Worm (Caenorhabditis elegans) whole organism, L1 larva: ENCODE measurements around the gene mlt-9.

Experiments
- C04F5.9 ChIP-seq: sonication (generic microtip); optimal IDR thresholded peaks from 2 replicates; lab custom pipeline; 2016; ENCODE audit warnings: missing genetic modification characterization, missing compliant biosample characterization
- C34B4.2 ChIP-seq: sonication (generic microtip); optimal IDR thresholded peaks from 2 replicates; lab custom pipeline; 2017; ENCODE audit warnings: mild to moderate bottlenecking, missing genetic modification characterization, missing compliant biosample characterization
- Y116A8C.19 ChIP-seq: sonication (generic microtip); optimal IDR thresholded peaks from 2 replicates; lab custom pipeline; 2016; ENCODE audit warnings: missing compliant biosample characterization, missing genetic modification characterization, borderline replicate concordance
- aha-1 ChIP-seq: fragments of 150-350 bp; optimal IDR thresholded peaks from 2 replicates; lab custom pipeline; 2014; ENCODE audit warnings: missing biosample characterization, missing genetic modification characterization
- alr-1 ChIP-seq: fragments of 200-800 bp; sonication (Bioruptor generic); optimal IDR thresholded peaks from 2 replicates; lab custom pipeline; 2018; ENCODE audit warnings: borderline replicate concordance, mild to moderate bottlenecking, missing genetic modification characterization, missing compliant biosample characterization
- aly-2 ChIP-seq: fragments of 150-350 bp; optimal IDR thresholded peaks from 2 replicates; lab custom pipeline; 2014; ENCODE audit warnings: missing biosample characterization, missing genetic modification characterization
- ama-1 ChIP-seq: fragments of 150-350 bp; optimal IDR thresholded peaks from 2 replicates; lab custom pipeline; 2014
- ceh-63 ChIP-seq: fragments of 200-800 bp; sonication (Bioruptor generic); optimal IDR thresholded peaks from 2 replicates; lab custom pipeline; 2018; ENCODE audit warnings: mild to moderate bottlenecking, missing genetic modification characterization, missing compliant biosample characterization
- ceh-8 ChIP-seq: fragments of 200-800 bp; sonication (Bioruptor generic); optimal IDR thresholded peaks from 2 replicates; lab custom pipeline; 2018; ENCODE audit warnings: mild to moderate bottlenecking, missing genetic modification characterization, moderate library complexity, missing compliant biosample characterization
- ceh-82 ChIP-seq, 3 experiments: fragments of 150-350 bp in 1 of 3; sonication (generic microtip) in 2 of 3; optimal IDR thresholded peaks; 2 replicates each; lab custom pipeline; 2014 to 2017; ENCODE audit warnings: missing biosample characterization in 3 of 3, missing genetic modification characterization in 3 of 3
- ceh-88 ChIP-seq: fragments of 200-800 bp; sonication (Bioruptor generic); IDR thresholded peaks from 2 replicates; pipeline ENCODE4 v1.3.6; 2022; ENCODE audit warnings: missing genetic modification characterization, missing compliant biosample characterization
- ceh-90 ChIP-seq: sonication (generic microtip); optimal IDR thresholded peaks from 2 replicates; lab custom pipeline; 2016; ENCODE audit warnings: missing genetic modification characterization, missing compliant biosample characterization
- dpl-1 ChIP-seq, 3 experiments: fragments of 150-350 bp in 2 of 3; sonication (generic microtip) in 1 of 3; optimal IDR thresholded peaks; 2 replicates each; lab custom pipeline; 2014 to 2017; ENCODE audit warnings: missing biosample characterization in 3 of 3, missing genetic modification characterization in 3 of 3, missing genetic modification reagents in 3 of 3
- dsc-1 ChIP-seq: sonication (generic microtip); optimal IDR thresholded peaks from 2 replicates; lab custom pipeline; 2016; ENCODE audit warnings: mild to moderate bottlenecking, missing genetic modification characterization, missing compliant biosample characterization
- efl-1 ChIP-seq, 4 experiments: fragments of 150-350 bp; optimal IDR thresholded peaks in 3 of 4; peaks in 1 of 4; 1 replicate in 1 of 4; 2 replicates in 3 of 4; lab custom pipeline; 2014; ENCODE audit warnings: missing biosample characterization in 2 of 4, missing genetic modification characterization in 2 of 4, missing genetic modification reagents in 2 of 4
- egl-27 ChIP-seq, 2 experiments: fragments of 150-350 bp in 1 of 2; sonication (generic microtip); optimal IDR thresholded peaks; 3 replicates each; lab custom pipeline; 2017 to 2018; ENCODE audit warnings: missing biosample characterization in 2 of 2, missing genetic modification characterization in 2 of 2, missing genetic modification reagents in 2 of 2
- elt-2 ChIP-seq: sonication (generic microtip); optimal IDR thresholded peaks from 2 replicates; lab custom pipeline; 2016; ENCODE audit warnings: missing genetic modification characterization, mild to moderate bottlenecking, inconsistent platforms, missing compliant biosample characterization, missing genetic modification reagents
- ets-5 ChIP-seq: fragments of 200-800 bp; sonication (Bioruptor generic); IDR thresholded peaks from 2 replicates; pipeline ENCODE4 v1.3.6; 2022; ENCODE audit warnings: missing genetic modification characterization, missing compliant biosample characterization
- fos-1 ChIP-seq: fragments of 150-350 bp; optimal IDR thresholded peaks from 2 replicates; lab custom pipeline; 2014; ENCODE audit warnings: missing biosample characterization, missing genetic modification characterization
- grh-1 ChIP-seq: fragments of 200-800 bp; sonication (Bioruptor generic); IDR thresholded peaks from 2 replicates; pipeline ENCODE4 v1.3.6; 2022; ENCODE audit warnings: missing genetic modification reagents, missing genetic modification characterization, missing compliant biosample characterization
- hlh-4 ChIP-seq: sonication (generic microtip); optimal IDR thresholded peaks from 2 replicates; lab custom pipeline; 2016; ENCODE audit warnings: mild to moderate bottlenecking, missing genetic modification characterization, missing compliant biosample characterization
- hpl-2 ChIP-seq: fragments of 150-350 bp; optimal IDR thresholded peaks from 2 replicates; lab custom pipeline; 2014; ENCODE audit warnings: missing biosample characterization, missing genetic modification reagents, missing genetic modification characterization
- irx-1 ChIP-seq: sonication (generic microtip); optimal IDR thresholded peaks from 2 replicates; lab custom pipeline; 2016; ENCODE audit warnings: missing genetic modification characterization, missing compliant biosample characterization
- isw-1 ChIP-seq: fragments of 200-800 bp; sonication (Bioruptor generic); IDR thresholded peaks from 2 replicates; pipeline ENCODE4 v1.3.6; 2022; ENCODE audit warnings: missing genetic modification characterization, missing compliant biosample characterization
- jun-1 ChIP-seq: fragments of 150-350 bp; optimal IDR thresholded peaks from 2 replicates; lab custom pipeline; 2014; ENCODE audit warnings: missing biosample characterization, missing genetic modification reagents, missing genetic modification characterization
- lin-14 ChIP-seq: fragments of 200-800 bp; sonication (Bioruptor generic); optimal IDR thresholded peaks from 2 replicates; lab custom pipeline; 2018; ENCODE audit warnings: mild to moderate bottlenecking, missing genetic modification characterization, moderate library complexity, missing compliant biosample characterization
- lin-15B ChIP-seq: fragments of 150-350 bp; sonication (generic microtip); optimal IDR thresholded peaks from 3 replicates; lab custom pipeline; 2014; ENCODE audit warnings: missing biosample characterization, missing genetic modification characterization
- lin-35 ChIP-seq, 2 experiments: fragments of 150-350 bp; optimal IDR thresholded peaks; 2 replicates each; lab custom pipeline; 2014; ENCODE audit warnings: missing biosample characterization in 2 of 2, missing genetic modification characterization in 2 of 2, missing genetic modification reagents in 2 of 2
- lir-3 ChIP-seq: sonication (generic microtip); optimal IDR thresholded peaks from 2 replicates; lab custom pipeline; 2016; ENCODE audit warnings: mild to moderate bottlenecking, missing genetic modification characterization, moderate library complexity, missing compliant biosample characterization; ENCODE audit not compliant: poor library complexity
- lsy-2 ChIP-seq, 2 experiments: fragments of 150-350 bp; optimal IDR thresholded peaks; 2 replicates each; lab custom pipeline; 2014; ENCODE audit warnings: missing biosample characterization in 2 of 2, missing genetic modification characterization in 2 of 2
- mep-1 ChIP-seq: fragments of 150-350 bp; optimal IDR thresholded peaks from 2 replicates; lab custom pipeline; 2014; ENCODE audit warnings: missing biosample characterization, missing genetic modification characterization
- nhr-11 ChIP-seq: fragments of 150-350 bp; optimal IDR thresholded peaks from 2 replicates; lab custom pipeline; 2014; ENCODE audit warnings: missing biosample characterization, missing genetic modification characterization
- nhr-12 ChIP-seq: sonication (generic microtip); optimal IDR thresholded peaks from 2 replicates; lab custom pipeline; 2017; ENCODE audit warnings: missing biosample characterization, missing genetic modification characterization
- nhr-20 ChIP-seq: sonication (generic microtip); optimal IDR thresholded peaks from 2 replicates; lab custom pipeline; 2016; ENCODE audit warnings: mild to moderate bottlenecking, missing genetic modification characterization, missing compliant biosample characterization
- nhr-237 ChIP-seq: fragments of 150-350 bp; optimal IDR thresholded peaks from 2 replicates; lab custom pipeline; 2014; ENCODE audit warnings: missing biosample characterization, missing genetic modification characterization
- nhr-76 ChIP-seq: sonication (generic microtip); optimal IDR thresholded peaks from 2 replicates; lab custom pipeline; 2017; ENCODE audit warnings: missing biosample characterization, missing genetic modification characterization
- pag-3 ChIP-seq: sonication (generic microtip); optimal IDR thresholded peaks from 2 replicates; lab custom pipeline; 2017; ENCODE audit warnings: missing genetic modification characterization, mild to moderate bottlenecking, missing compliant biosample characterization, antibody characterized with exemption, borderline replicate concordance; ENCODE audit not compliant: insufficient read depth
- pax-3 ChIP-seq: fragments of 200-800 bp; sonication (Bioruptor generic); optimal IDR thresholded peaks from 2 replicates; lab custom pipeline; 2018; ENCODE audit warnings: mild to moderate bottlenecking, missing genetic modification characterization, moderate library complexity, missing compliant biosample characterization
- rnt-1 ChIP-seq: sonication (generic microtip); optimal IDR thresholded peaks from 2 replicates; lab custom pipeline; 2016; ENCODE audit warnings: mild to moderate bottlenecking, missing genetic modification characterization, moderate library complexity, missing compliant biosample characterization
- skn-1 ChIP-seq: fragments of 150-350 bp; optimal IDR thresholded peaks from 2 replicates; lab custom pipeline; 2014; ENCODE audit warnings: missing biosample characterization, missing genetic modification characterization
- snpc-4 ChIP-seq: fragments of 150-350 bp; optimal IDR thresholded peaks from 2 replicates; lab custom pipeline; 2014; ENCODE audit warnings: missing biosample characterization, missing genetic modification characterization
- swsn-7 ChIP-seq: sonication (generic microtip); optimal IDR thresholded peaks from 2 replicates; lab custom pipeline; 2016; ENCODE audit warnings: missing genetic modification characterization, missing compliant biosample characterization
- tbx-2 ChIP-seq: sonication (generic microtip); optimal IDR thresholded peaks from 2 replicates; lab custom pipeline; 2016; ENCODE audit warnings: missing genetic modification characterization, missing compliant biosample characterization
- unc-130 ChIP-seq: fragments of 150-350 bp; optimal IDR thresholded peaks from 2 replicates; lab custom pipeline; 2017; ENCODE audit warnings: missing biosample characterization, missing genetic modification characterization, inconsistent platforms
- unc-30 ChIP-seq: sonication (generic microtip); optimal IDR thresholded peaks from 2 replicates; lab custom pipeline; 2017; ENCODE audit warnings: missing biosample characterization, missing genetic modification characterization
- unc-86 ChIP-seq: sonication (generic microtip); optimal IDR thresholded peaks from 2 replicates; lab custom pipeline; 2016; ENCODE audit warnings: missing genetic modification characterization, missing compliant biosample characterization
- unc-98 ChIP-seq: fragments of 200-800 bp; sonication (Bioruptor generic); IDR thresholded peaks from 2 replicates; pipeline ENCODE4 v1.3.6; 2022; ENCODE audit warnings: missing genetic modification characterization, missing compliant biosample characterization
- xbp-1 ChIP-seq: sonication (generic microtip); optimal IDR thresholded peaks from 2 replicates; lab custom pipeline; 2016; ENCODE audit warnings: missing genetic modification characterization, missing compliant biosample characterization
- zag-1 ChIP-seq: fragments of 150-350 bp; optimal IDR thresholded peaks from 2 replicates; lab custom pipeline; 2014; ENCODE audit warnings: missing biosample characterization, missing genetic modification characterization
- zip-4 ChIP-seq: fragments of 200-800 bp; sonication (Bioruptor generic); optimal IDR thresholded peaks from 2 replicates; lab custom pipeline; 2018; ENCODE audit warnings: mild to moderate bottlenecking, missing genetic modification characterization, moderate library complexity, missing compliant biosample characterization
- ztf-4 ChIP-seq: fragments of 150-350 bp; optimal IDR thresholded peaks from 2 replicates; lab custom pipeline; 2014; ENCODE audit warnings: missing biosample characterization, missing genetic modification characterization

Gene mlt-9

ce11 chrX:15072877-15073276 is 34.7 kb downstream of the mlt-9 start (continued):
- TF ChIP-seq pax-3 (tag; lab: Kevin White, UChicago), result no peak
- peak; percentile 28 for TF ChIP-seq unc-130 (tag; lab: Kevin White, UChicago)
- peak; percentile 81 for TF ChIP-seq nhr-20
- TF ChIP-seq irx-1 (tag; lab: Kevin White, UChicago), result no peak
- TF ChIP-seq aly-2 (tag; lab: Kevin White, UChicago), result no peak
- TF ChIP-seq skn-1 (tag; lab: Kevin White, UChicago), result no peak
- no peak for TF ChIP-seq ceh-88 (GFP tag; lab: Robert Waterston, UW)
- TF ChIP-seq ceh-82 (tag; optimal IDR thresholded peaks at IDR 0.05; lab: Kevin White, UChicago), result no peak
- no peak for TF ChIP-seq lsy-2 (tag; optimal IDR thresholded peaks at IDR 0.05; lab: Kevin White, UChicago)
- TF ChIP-seq lir-3, result no peak
- TF ChIP-seq lin-14, result peak; percentile 56
- no peak for TF ChIP-seq ztf-4 (tag; lab: Kevin White, UChicago)
- no peak for TF ChIP-seq dsc-1 (tag; lab: Kevin White, UChicago)
- TF ChIP-seq unc-98 (GFP tag; lab: Robert Waterston, UW), result no peak
- TF ChIP-seq C04F5.9 (tag; lab: Kevin White, UChicago), result no peak
- no peak for TF ChIP-seq Y116A8C.19
- no peak for TF ChIP-seq isw-1
- no peak for TF ChIP-seq ama-1
- no peak for TF ChIP-seq C34B4.2 (tag; lab: Kevin White, UChicago)
- no peak for TF ChIP-seq mep-1
- TF ChIP-seq fos-1 (tag; lab: Kevin White, UChicago), result no peak
- no peak for TF ChIP-seq lin-15B
- no peak for TF ChIP-seq jun-1 (tag; lab: Kevin White, UChicago)
- peak in 1 of 3 experiments; percentile 8 for TF ChIP-seq dpl-1 (GFP tag; optimal IDR thresholded peaks at IDR 0.05; lab: Kevin White, UChicago)
- no peak for TF ChIP-seq unc-86 (tag; lab: Kevin White, UChicago)
- no peak for TF ChIP-seq ceh-8 (GFP tag; lab: Kevin White, UChicago)
- no peak for TF ChIP-seq ets-5
- TF ChIP-seq nhr-237, result no peak
- TF ChIP-seq pag-3, result no peak
- no peak for TF ChIP-seq hlh-4
- TF ChIP-seq efl-1 (optimal IDR thresholded peaks at IDR 0.05; lab: Kevin White, UChicago), result no peak
- peak in 1 of 2 experiments; percentile 58 for TF ChIP-seq efl-1 (GFP tag; optimal IDR thresholded peaks at IDR 0.05 in 1 of 2; lab: Kevin White, UChicago)
- no peak for TF ChIP-seq zip-4 (GFP tag; lab: Kevin White, UChicago)
- TF ChIP-seq egl-27 (tag; optimal IDR thresholded peaks at IDR 0.05; lab: Kevin White, UChicago), result no peak
- TF ChIP-seq swsn-7 (tag; lab: Kevin White, UChicago), result no peak
- TF ChIP-seq ceh-90 (tag; lab: Kevin White, UChicago), result no peak
- no peak for TF ChIP-seq nhr-11 (tag; lab: Kevin White, UChicago)
- TF ChIP-seq tbx-2, result peak; percentile 69
- no peak for TF ChIP-seq nhr-12 (tag; lab: Kevin White, UChicago)
- no peak for TF ChIP-seq xbp-1 (tag; lab: Kevin White, UChicago)
- TF ChIP-seq, all 84 proteins: peak for 16

ce11 chrX:15070137-15070536 is 37.5 kb downstream of the mlt-9 start:
- TF ChIP-seq pax-3 (tag; lab: Kevin White, UChicago) (no peak), elt-2 (no peak), pag-3 (no peak), snpc-4 (tag; lab: Kevin White, UChicago) (peak; percentile 54), hpl-2 (GFP tag; lab: Kevin White, UChicago) (no peak)

ce11 chrX:15069242-15069641 is 38.4 kb downstream of the mlt-9 start, which contains the start of gene mam-6:
mam-6 (minus strand) TSS chrX:15069342.
- TF ChIP-seq unc-30 (tag; lab: Kevin White, UChicago), result no peak
- no peak for TF ChIP-seq ama-1
- no peak for TF ChIP-seq grh-1 (GFP tag; lab: Robert Waterston, UW)
- TF ChIP-seq skn-1 (tag; lab: Kevin White, UChicago), result no peak
- no peak for TF ChIP-seq nhr-76 (tag; lab: Kevin White, UChicago)
- TF ChIP-seq nhr-237, result no peak
- TF ChIP-seq alr-1 (tag; lab: Kevin White, UChicago), result no peak
- TF ChIP-seq zag-1 (tag; lab: Kevin White, UChicago), result no peak
- TF ChIP-seq fos-1 (tag; lab: Kevin White, UChicago), result no peak
- TF ChIP-seq ceh-63 (GFP tag; lab: Kevin White, UChicago), result no peak
- TF ChIP-seq aha-1 (tag; lab: Kevin White, UChicago), result no peak
- no peak for TF ChIP-seq C34B4.2 (tag; lab: Kevin White, UChicago)
- no peak for TF ChIP-seq pax-3 (tag; lab: Kevin White, UChicago)
- no peak for TF ChIP-seq xbp-1 (tag; lab: Kevin White, UChicago)
- TF ChIP-seq lin-35 (GFP tag; optimal IDR thresholded peaks at IDR 0.05; lab: Kevin White, UChicago), result no peak
- no peak for TF ChIP-seq rnt-1 (tag; lab: Kevin White, UChicago)
- no peak for TF ChIP-seq ets-5
- no peak for TF ChIP-seq lin-14
